Worm (Caenorhabditis elegans) whole organism, late embryonic: ENCODE data around the gene BE10.3.

Experiments
- C38D4.7 ChIP-seq: fragments of 200-800 bp; sonication (Bioruptor generic); optimal IDR thresholded peaks from 2 replicates; lab custom pipeline; 2018; ENCODE audit warnings: mild to moderate bottlenecking, missing genetic modification characterization, moderate library complexity, missing compliant biosample characterization
- Y22D7AL.16 ChIP-seq: sonication (generic microtip); optimal IDR thresholded peaks from 2 replicates; lab custom pipeline; 2016; ENCODE audit warnings: missing genetic modification characterization, missing compliant biosample characterization
- ama-1 ChIP-seq: fragments of 150-350 bp; optimal IDR thresholded peaks from 2 replicates; lab custom pipeline; 2014
- ceh-19 ChIP-seq: fragments of 200-800 bp; sonication (Bioruptor generic); optimal IDR thresholded peaks from 2 replicates; lab custom pipeline; 2018; ENCODE audit warnings: mild to moderate bottlenecking, missing genetic modification characterization, missing compliant biosample characterization
- ceh-34 ChIP-seq: sonication (generic microtip); optimal IDR thresholded peaks from 2 replicates; lab custom pipeline; 2016; ENCODE audit warnings: mild to moderate bottlenecking, missing genetic modification characterization, missing compliant biosample characterization
- fax-1 ChIP-seq: sonication (generic microtip); optimal IDR thresholded peaks from 2 replicates; lab custom pipeline; 2016; ENCODE audit warnings: missing genotype, missing genetic modification characterization, missing compliant biosample characterization
- fkh-10 ChIP-seq: fragments of 150-350 bp; optimal IDR thresholded peaks from 2 replicates; lab custom pipeline; 2014; ENCODE audit warnings: missing biosample characterization, missing genetic modification reagents, missing genetic modification characterization
- nfya-1 ChIP-seq: sonication (generic microtip); optimal IDR thresholded peaks from 2 replicates; lab custom pipeline; 2017; ENCODE audit warnings: missing genetic modification characterization, mild to moderate bottlenecking, missing compliant biosample characterization, antibody characterized with exemption, moderate library complexity
- pag-3 ChIP-seq: sonication (generic microtip); optimal IDR thresholded peaks from 2 replicates; lab custom pipeline; 2016; ENCODE audit warnings: missing compliant biosample characterization, missing genetic modification characterization, borderline replicate concordance
- ref-2 ChIP-seq: sonication (generic microtip); optimal IDR thresholded peaks from 2 replicates; lab custom pipeline; 2016; ENCODE audit warnings: missing genetic modification characterization, missing compliant biosample characterization
- unc-3 ChIP-seq, 2 experiments: fragments of 200-800 bp in 1 of 2; sonication (Bioruptor generic) in 1 of 2; sonication (generic microtip) in 1 of 2; conservative IDR thresholded peaks in 1 of 2; optimal IDR thresholded peaks in 1 of 2; 2 replicates each; pipeline versions ENCODE4 v1.3.6 to Lab custom; 2016 to 2022; ENCODE audit warnings: missing compliant biosample characterization in 2 of 2, missing genetic modification characterization in 2 of 2, missing genetic modification reagents in 1 of 2

DNA sequence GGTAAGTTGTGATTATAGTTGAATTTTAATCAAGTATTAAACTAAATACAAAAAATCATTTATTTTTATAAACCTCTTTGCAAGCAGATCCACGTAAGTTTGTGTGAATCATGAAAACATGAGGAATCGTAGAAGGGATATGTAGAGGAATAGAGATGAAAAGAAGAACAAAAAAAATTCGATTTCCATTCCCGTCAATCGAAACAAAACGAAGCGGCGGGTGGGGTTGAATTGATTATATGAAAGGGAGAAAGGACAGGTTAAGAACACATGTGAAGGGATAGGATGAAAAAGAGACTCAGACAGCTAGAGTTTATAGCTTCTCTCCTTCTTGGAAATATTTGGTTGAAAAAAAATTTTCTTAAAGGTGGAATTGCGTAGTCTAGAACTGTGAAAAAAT lies 52.3 kb downstream of the BE10.3 start:
- no peak for TF ChIP-seq pag-3 (tag; lab: Kevin White, UChicago)
- TF ChIP-seq fax-1 (tag; lab: Kevin White, UChicago), result no peak
- TF ChIP-seq ama-1, result no peak
- TF ChIP-seq ceh-34 (tag; lab: Kevin White, UChicago), result no peak
- TF ChIP-seq nfya-1 (tag; lab: Kevin White, UChicago), result no peak
- TF ChIP-seq Y22D7AL.16, result no peak
- no peak for TF ChIP-seq ceh-19 (GFP tag; lab: Kevin White, UChicago)
- TF ChIP-seq fkh-10 (GFP tag; lab: Kevin White, UChicago), result no peak
- TF ChIP-seq C38D4.7 (GFP tag; lab: Kevin White, UChicago), result no peak
- TF ChIP-seq unc-3 (GFP tag; conservative IDR thresholded peaks at IDR 0.05; lab: Robert Waterston, UW), result no peak
- no peak for TF ChIP-seq unc-3 (tag; optimal IDR thresholded peaks at IDR 0.05; lab: Kevin White, UChicago)
- TF ChIP-seq ref-2 (tag; lab: Kevin White, UChicago), result no peak
